Worm (Caenorhabditis elegans): ENCODE data around the gene ZK1307.2.

Gene ZK1307.2

DNA sequence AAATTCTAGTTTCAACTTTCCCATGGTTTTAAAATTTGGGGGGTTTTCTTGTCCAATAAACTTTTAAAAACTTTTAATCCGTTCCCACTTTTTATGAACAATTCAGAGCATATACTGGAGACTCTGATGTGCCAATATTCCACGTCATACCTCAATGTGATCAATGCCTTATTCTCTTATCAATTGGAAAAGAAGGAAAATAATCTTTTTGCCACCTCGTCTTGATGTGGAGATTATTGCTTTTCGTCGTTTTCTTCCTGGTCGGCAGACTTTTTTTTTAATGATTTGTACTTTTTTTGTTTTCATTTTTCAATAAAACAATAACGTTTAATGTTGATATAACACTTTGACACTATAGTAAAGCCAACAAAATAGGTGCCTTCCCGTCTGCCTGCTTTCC lies 23.7 kb upstream of the ZK1307.2 start:
- TF ChIP-seq fkh-10 (GFP tag; optimal IDR thresholded peaks at IDR 0.05), result no peak
- no peak for TF ChIP-seq Y75B8A.6 (GFP tag; IDR thresholded peaks at IDR 0.05)
- TF ChIP-seq zfp-3 (GFP tag; conservative IDR thresholded peaks at IDR 0.05), result no peak
- TF ChIP-seq dve-1 (tag; optimal IDR thresholded peaks at IDR 0.05; ENCODE audit: insufficient read depth), result peak; percentile 56
- TF ChIP-seq duxl-1 (tag; optimal IDR thresholded peaks at IDR 0.05; ENCODE audit: poor library complexity), result no peak
- TF ChIP-seq hlh-11 (tag; optimal IDR thresholded peaks at IDR 0.05), result no peak
- no peak for TF ChIP-seq nhr-111 (GFP tag; optimal IDR thresholded peaks at IDR 0.05)
- TF ChIP-seq ceh-82 (tag; optimal IDR thresholded peaks at IDR 0.05), result no peak
- no peak for TF ChIP-seq Y48G9A.11 (GFP tag; IDR thresholded peaks at IDR 0.05)
- no peak for TF ChIP-seq dmd-8 (GFP tag; IDR thresholded peaks at IDR 0.05)
- no peak for TF ChIP-seq lin-1 (GFP tag; IDR thresholded peaks at IDR 0.05)
- TF ChIP-seq nhr-77 (tag; optimal IDR thresholded peaks at IDR 0.05), result peak; percentile 7
- no peak for TF ChIP-seq T20F7.1 (GFP tag; optimal IDR thresholded peaks at IDR 0.05)
- TF ChIP-seq snpc-1.2 (GFP tag; IDR thresholded peaks at IDR 0.05), result no peak
- no peak for TF ChIP-seq nhr-25 (tag; optimal IDR thresholded peaks at IDR 0.05; ENCODE audit: borderline replicate concordance, insufficient read depth)
- no peak for TF ChIP-seq nhr-10 (tag; optimal IDR thresholded peaks at IDR 0.05)
- no peak for TF ChIP-seq D1046.2 (GFP tag; IDR thresholded peaks at IDR 0.05)
- TF ChIP-seq zag-1 (tag; optimal IDR thresholded peaks at IDR 0.05), result no peak
- TF ChIP-seq daf-8 (GFP tag; IDR thresholded peaks at IDR 0.05), result no peak
- no peak for TF ChIP-seq spr-1 (tag; optimal IDR thresholded peaks at IDR 0.05)
- no peak for TF ChIP-seq nhr-48 (tag; optimal IDR thresholded peaks at IDR 0.05)
- TF ChIP-seq attf-4 (tag; optimal IDR thresholded peaks at IDR 0.05), result no peak
- no peak for TF ChIP-seq lin-15B (tag; optimal IDR thresholded peaks at IDR 0.05)
- TF ChIP-seq dmd-6 (GFP tag; IDR thresholded peaks at IDR 0.05), result peak; percentile 19; the same call in 1 of the 2 replicates
- TF ChIP-seq lin-29 (GFP tag; IDR thresholded peaks at IDR 0.05), result no peak
- no peak for TF ChIP-seq hlh-30 (tag; optimal IDR thresholded peaks at IDR 0.05; ENCODE audit: insufficient read depth)
- peak; percentile 5 for TF ChIP-seq nhr-28 (tag; optimal IDR thresholded peaks at IDR 0.05)
- TF ChIP-seq sdz-12 (GFP tag; optimal IDR thresholded peaks at IDR 0.05), result no peak
- no peak for TF ChIP-seq daf-16 (GFP tag; optimal IDR thresholded peaks at IDR 0.05)
- peak; percentile 24 for TF ChIP-seq daf-16 (tag; optimal IDR thresholded peaks at IDR 0.05)
- TF ChIP-seq pqm-1 (tag; optimal IDR thresholded peaks at IDR 0.05), result peak; percentile 90
- no peak for TF ChIP-seq madf-9 (GFP tag; conservative IDR thresholded peaks at IDR 0.05)
- no peak for TF ChIP-seq spr-3 (GFP tag; optimal IDR thresholded peaks at IDR 0.05)
- TF ChIP-seq ztf-7 (tag; optimal IDR thresholded peaks at IDR 0.05), result no peak
- no peak for TF ChIP-seq ceh-32 (tag; optimal IDR thresholded peaks at IDR 0.05; ENCODE audit: poor library complexity)
- TF ChIP-seq unc-39 (tag; optimal IDR thresholded peaks at IDR 0.05), result no peak
- TF ChIP-seq ZK337.2 (GFP tag; IDR thresholded peaks at IDR 0.05), result no peak
- TF ChIP-seq mep-1 (tag; optimal IDR thresholded peaks at IDR 0.05), result no peak
- no peak for TF ChIP-seq nhr-6 (tag; optimal IDR thresholded peaks at IDR 0.05)
- no peak for TF ChIP-seq gei-8 (GFP tag; optimal IDR thresholded peaks at IDR 0.05)
- TF ChIP-seq F26F4.8 (GFP tag; conservative IDR thresholded peaks at IDR 0.05), result no peak
- peak in 1 of 2 experiments; percentile 21 for TF ChIP-seq lsy-2 (tag; optimal IDR thresholded peaks at IDR 0.05)
- no peak for TF ChIP-seq php-3 (GFP tag; IDR thresholded peaks at IDR 0.05)
- no peak for TF ChIP-seq nhr-76 (tag; optimal IDR thresholded peaks at IDR 0.05)
- TF ChIP-seq Y105C5A.15 (GFP tag; IDR thresholded peaks at IDR 0.05), result no peak
